Worm (Caenorhabditis elegans) whole organism, L4 larva: ENCODE results near the gene nep-26.

Experiments
- F26F4.8 ChIP-seq: fragments of 200-800 bp; sonication (Bioruptor generic); conservative IDR thresholded peaks from 2 replicates; pipeline ENCODE4 v1.3.6; 2022; ENCODE audit warnings: missing genetic modification characterization, missing compliant biosample characterization
- R02D3.7 ChIP-seq: fragments of 150-350 bp; sonication (generic microtip); optimal IDR thresholded peaks from 3 replicates; lab custom pipeline; 2014; ENCODE audit warnings: missing biosample characterization, missing genetic modification characterization
- Y48G9A.11 ChIP-seq: fragments of 200-800 bp; sonication (Bioruptor generic); IDR thresholded peaks from 2 replicates; pipeline ENCODE4 v1.3.6; 2022; ENCODE audit warnings: missing genetic modification reagents, missing genetic modification characterization, missing compliant biosample characterization
- ZK337.2 ChIP-seq: fragments of 200-800 bp; sonication (Bioruptor generic); IDR thresholded peaks from 2 replicates; pipeline ENCODE4 v1.3.6; 2022; ENCODE audit warnings: missing genetic modification reagents, missing genetic modification characterization, missing compliant biosample characterization
- ZK546.5 ChIP-seq, 2 experiments: sonication (generic microtip); optimal IDR thresholded peaks; 2 replicates each; lab custom pipeline; 2017; ENCODE audit warnings: missing biosample characterization in 2 of 2, missing genetic modification characterization in 2 of 2
- aha-1 ChIP-seq: fragments of 150-350 bp; peaks from one replicate; lab custom pipeline; 2014; ENCODE audit warnings: missing biosample characterization, missing genetic modification characterization
- aly-2 ChIP-seq: sonication (generic microtip); optimal IDR thresholded peaks from 2 replicates; lab custom pipeline; 2018; ENCODE audit warnings: missing biosample characterization, missing genetic modification characterization
- attf-4 ChIP-seq: sonication (generic microtip); optimal IDR thresholded peaks from 3 replicates; lab custom pipeline; 2017; ENCODE audit warnings: missing biosample characterization, missing genetic modification characterization
- ceh-20 ChIP-seq: fragments of 200-800 bp; sonication (Bioruptor generic); IDR thresholded peaks from 2 replicates; pipeline ENCODE4 v1.3.6; 2022; ENCODE audit warnings: missing genetic modification reagents, missing genetic modification characterization, missing compliant biosample characterization
- ceh-62 ChIP-seq: sonication (generic microtip); optimal IDR thresholded peaks from 2 replicates; lab custom pipeline; 2017; ENCODE audit warnings: missing biosample characterization, missing genetic modification characterization
- ceh-82 ChIP-seq: sonication (generic microtip); optimal IDR thresholded peaks from 2 replicates; lab custom pipeline; 2017; ENCODE audit warnings: missing biosample characterization, missing genetic modification characterization
- daf-19 ChIP-seq: fragments of 200-800 bp; sonication (Bioruptor generic); conservative IDR thresholded peaks from 2 replicates; pipeline ENCODE4 v1.3.6; 2022; ENCODE audit warnings: missing genetic modification characterization, missing compliant biosample characterization
- daf-8 ChIP-seq: fragments of 200-800 bp; sonication (Bioruptor generic); IDR thresholded peaks from 2 replicates; pipeline ENCODE4 v1.3.6; 2022; ENCODE audit warnings: missing genetic modification characterization, missing compliant biosample characterization
- dmd-9 ChIP-seq: fragments of 200-800 bp; sonication (Bioruptor generic); IDR thresholded peaks from 2 replicates; pipeline ENCODE4 v1.3.6; 2022; ENCODE audit warnings: missing genetic modification reagents, missing genetic modification characterization, missing compliant biosample characterization
- dpl-1 ChIP-seq: fragments of 150-350 bp; optimal IDR thresholded peaks from 2 replicates; lab custom pipeline; 2014; ENCODE audit warnings: missing biosample characterization, missing genetic modification reagents, missing genetic modification characterization
- dve-1 ChIP-seq: sonication (generic microtip); optimal IDR thresholded peaks from 2 replicates; lab custom pipeline; 2017; ENCODE audit warnings: antibody characterized with exemption, mild to moderate bottlenecking, missing genetic modification characterization, missing compliant biosample characterization; ENCODE audit not compliant: insufficient read depth
- egl-43 ChIP-seq: fragments of 200-800 bp; sonication (Bioruptor generic); IDR thresholded peaks from 2 replicates; pipeline ENCODE4 v1.3.6; 2022; ENCODE audit warnings: missing genetic modification reagents, missing genetic modification characterization, missing compliant biosample characterization
- hlh-11 ChIP-seq: fragments of 200-800 bp; sonication (Bioruptor generic); optimal IDR thresholded peaks from 2 replicates; lab custom pipeline; 2018; ENCODE audit warnings: mild to moderate bottlenecking, missing genetic modification characterization, missing compliant biosample characterization
- hlh-30 ChIP-seq: sonication (generic microtip); optimal IDR thresholded peaks from 2 replicates; lab custom pipeline; 2017; ENCODE audit warnings: antibody characterized with exemption, mild to moderate bottlenecking, missing genetic modification characterization, missing compliant biosample characterization; ENCODE audit not compliant: insufficient read depth
- lim-7 ChIP-seq: fragments of 200-800 bp; sonication (Bioruptor generic); IDR thresholded peaks from 2 replicates; pipeline ENCODE4 v1.3.6; 2022; ENCODE audit warnings: missing genetic modification characterization, missing compliant biosample characterization
- lin-1 ChIP-seq: fragments of 200-800 bp; sonication (Bioruptor generic); IDR thresholded peaks from 2 replicates; pipeline ENCODE4 v1.3.6; 2022; ENCODE audit warnings: missing genetic modification reagents, missing genetic modification characterization, missing compliant biosample characterization
- lin-38 ChIP-seq: fragments of 200-800 bp; sonication (Bioruptor generic); IDR thresholded peaks from 2 replicates; pipeline ENCODE4 v1.3.6; 2022; ENCODE audit warnings: missing genetic modification reagents, missing genetic modification characterization, missing compliant biosample characterization
- madf-5 ChIP-seq, 2 experiments: fragments of 200-800 bp; sonication (Bioruptor generic); IDR thresholded peaks; 2 replicates each; pipeline ENCODE4 v1.3.6; 2022; ENCODE audit warnings: missing compliant biosample characterization in 2 of 2, missing genetic modification characterization in 2 of 2
- madf-9 ChIP-seq: fragments of 200-800 bp; sonication (Bioruptor generic); conservative IDR thresholded peaks from 2 replicates; pipeline ENCODE4 v1.3.6; 2022; ENCODE audit warnings: missing genetic modification reagents, missing genetic modification characterization, missing compliant biosample characterization
- mdl-1 ChIP-seq, 2 experiments: fragments of 150-350 bp in 1 of 2; sonication (generic microtip) in 1 of 2; optimal IDR thresholded peaks; 2 replicates each; lab custom pipeline; 2014 to 2017; ENCODE audit warnings: missing biosample characterization in 2 of 2, missing genetic modification characterization in 2 of 2
- mes-2 ChIP-seq: sonication (generic microtip); optimal IDR thresholded peaks from 2 replicates; lab custom pipeline; 2016; ENCODE audit warnings: missing genotype, mild to moderate bottlenecking, missing genetic modification characterization, missing compliant biosample characterization; ENCODE audit not compliant: poor library complexity, severe bottlenecking
- mxl-2 ChIP-seq: fragments of 200-800 bp; sonication (Bioruptor generic); conservative IDR thresholded peaks from 2 replicates; pipeline ENCODE4 v1.3.6; 2022; ENCODE audit warnings: missing genetic modification reagents, missing genetic modification characterization, missing compliant biosample characterization
- mxl-3 ChIP-seq: fragments of 200-800 bp; sonication (Bioruptor generic); optimal IDR thresholded peaks from 2 replicates; lab custom pipeline; 2018; ENCODE audit warnings: mild to moderate bottlenecking, missing genetic modification characterization, missing compliant biosample characterization
- nhr-102 ChIP-seq: sonication (generic microtip); optimal IDR thresholded peaks from 2 replicates; lab custom pipeline; 2016; ENCODE audit warnings: mild to moderate bottlenecking, missing genetic modification characterization, moderate library complexity, missing compliant biosample characterization
- nhr-11 ChIP-seq: fragments of 150-350 bp; optimal IDR thresholded peaks from 2 replicates; lab custom pipeline; 2014; ENCODE audit warnings: missing biosample characterization, missing genetic modification characterization
- nhr-111 ChIP-seq: fragments of 200-800 bp; sonication (Bioruptor generic); optimal IDR thresholded peaks from 2 replicates; lab custom pipeline; 2018; ENCODE audit warnings: mild to moderate bottlenecking, missing genetic modification characterization, missing compliant biosample characterization
- nhr-237 ChIP-seq: sonication (generic microtip); optimal IDR thresholded peaks from 2 replicates; lab custom pipeline; 2017; ENCODE audit warnings: missing biosample characterization, missing genetic modification characterization
- nhr-25 ChIP-seq: sonication (generic microtip); optimal IDR thresholded peaks from 2 replicates; lab custom pipeline; 2017; ENCODE audit warnings: missing genetic modification characterization, mild to moderate bottlenecking, missing compliant biosample characterization, antibody characterized with exemption, moderate library complexity, borderline replicate concordance; ENCODE audit not compliant: insufficient read depth
- nhr-6 ChIP-seq: fragments of 150-350 bp; optimal IDR thresholded peaks from 2 replicates; lab custom pipeline; 2014; ENCODE audit warnings: missing biosample characterization, missing genetic modification characterization
- nhr-76 ChIP-seq: fragments of 150-350 bp; optimal IDR thresholded peaks from 2 replicates; lab custom pipeline; 2014; ENCODE audit warnings: missing biosample characterization, missing genetic modification characterization
- pqm-1 ChIP-seq: sonication (generic microtip); optimal IDR thresholded peaks from 2 replicates; lab custom pipeline; 2017; ENCODE audit warnings: missing biosample characterization, missing genetic modification characterization
- rbr-2 ChIP-seq: sonication (generic microtip); optimal IDR thresholded peaks from 2 replicates; lab custom pipeline; 2016; ENCODE audit warnings: missing genotype, missing genetic modification characterization, missing compliant biosample characterization
- saeg-2 ChIP-seq: fragments of 200-800 bp; sonication (Bioruptor generic); IDR thresholded peaks from 2 replicates; pipeline ENCODE4 v1.3.6; 2022; ENCODE audit warnings: missing genetic modification reagents, missing genetic modification characterization, missing compliant biosample characterization
- snpc-1.2 ChIP-seq: fragments of 200-800 bp; sonication (Bioruptor generic); IDR thresholded peaks from 2 replicates; pipeline ENCODE4 v1.3.6; 2022; ENCODE audit warnings: missing genetic modification reagents, missing genetic modification characterization, missing compliant biosample characterization
- tag-97 ChIP-seq: fragments of 200-800 bp; sonication (Bioruptor generic); IDR thresholded peaks from 2 replicates; pipeline ENCODE4 v1.3.6; 2022; ENCODE audit warnings: missing genetic modification characterization, missing compliant biosample characterization
- tra-1 ChIP-seq: fragments of 200-800 bp; sonication (Bioruptor generic); IDR thresholded peaks from 2 replicates; pipeline ENCODE4 v1.3.6; 2022; ENCODE audit warnings: missing genetic modification reagents, missing genetic modification characterization, missing compliant biosample characterization
- unc-130 ChIP-seq: sonication (generic microtip); optimal IDR thresholded peaks from 2 replicates; lab custom pipeline; 2016; ENCODE audit warnings: missing genetic modification reagents, missing genetic modification characterization, missing compliant biosample characterization
- unc-62 ChIP-seq, 3 experiments: fragments of 150-350 bp in 1 of 3; sonication (generic microtip); optimal IDR thresholded peaks in 2 of 3; peaks in 1 of 3; 1 replicate in 1 of 3; 2 replicates in 2 of 3; lab custom pipeline; 2014 to 2017; ENCODE audit warnings: missing biosample characterization in 3 of 3, missing genetic modification characterization in 3 of 3, missing genetic modification reagents in 3 of 3, missing genotype in 1 of 3
- zip-11 ChIP-seq: fragments of 200-800 bp; sonication (Bioruptor generic); IDR thresholded peaks from 2 replicates; pipeline ENCODE4 v1.3.6; 2022; ENCODE audit warnings: missing genetic modification characterization, missing compliant biosample characterization

The nep-26 gene

ce11 chrII:10294262-10294661, 5.7 kb downstream of the nep-26 start (continued):
- peak in 1 of 2 experiments; percentile 51 for TF ChIP-seq mdl-1 (tag; optimal IDR thresholded peaks at IDR 0.05; lab: Kevin White, UChicago)
- peak; percentile 34; the same call in 1 of the 2 replicates for TF ChIP-seq ceh-20 (GFP tag; lab: Robert Waterston, UW)
- no peak for TF ChIP-seq dpl-1 (GFP tag; lab: Kevin White, UChicago)
- no peak for TF ChIP-seq nhr-76 (tag; lab: Kevin White, UChicago)
- TF ChIP-seq ceh-62 (tag; lab: Kevin White, UChicago), result no peak
- TF ChIP-seq daf-8, result no peak
- TF ChIP-seq dve-1 (tag; lab: Kevin White, UChicago), result no peak
- no peak for TF ChIP-seq lim-7 (GFP tag; lab: Robert Waterston, UW)
- no peak for TF ChIP-seq lin-38
- TF ChIP-seq tag-97 (GFP tag; lab: Robert Waterston, UW), result no peak
- TF ChIP-seq, all 104 proteins: peak for 8

ce11 chrII:10288926-10289325, 11.0 kb downstream of the nep-26 start:
- no peak for TF ChIP-seq rbr-2 (tag; lab: Kevin White, UChicago)
- no peak for TF ChIP-seq nhr-111
- TF ChIP-seq mxl-3 (GFP tag; lab: Kevin White, UChicago), result peak; percentile 78
- peak in 1 of 2 experiments; percentile 39 for TF ChIP-seq mdl-1 (tag; optimal IDR thresholded peaks at IDR 0.05; lab: Kevin White, UChicago)
- TF ChIP-seq daf-19 (GFP tag; lab: Robert Waterston, UW), result no peak
- no peak for TF ChIP-seq madf-5 (GFP tag; IDR thresholded peaks at IDR 0.05; lab: Robert Waterston, UW)
- TF ChIP-seq aha-1 (tag; lab: Kevin White, UChicago), result no peak
- no peak for TF ChIP-seq lin-38
- no peak for TF ChIP-seq ceh-62 (tag; lab: Kevin White, UChicago)
- no peak for TF ChIP-seq R02D3.7
- TF ChIP-seq ZK546.5 (tag; optimal IDR thresholded peaks at IDR 0.05; lab: Kevin White, UChicago), result no peak
- no peak for TF ChIP-seq snpc-1.2
- no peak for TF ChIP-seq unc-130 (GFP tag; lab: Kevin White, UChicago)
- peak; percentile 48 for TF ChIP-seq hlh-11 (tag; lab: Kevin White, UChicago)
- TF ChIP-seq dve-1 (tag; lab: Kevin White, UChicago), result no peak
- TF ChIP-seq hlh-30 (tag; lab: Kevin White, UChicago), result peak; percentile 70

- TF ChIP-seq tra-1 (no peak), dmd-9 (GFP tag; lab: Robert Waterston, UW) (no peak), unc-62 (GFP tag; optimal IDR thresholded peaks at IDR 0.05 in 1 of 2; lab: Kevin White, UChicago) (peak in 1 of 2 experiments; percentile 98), unc-62 (tag; optimal IDR thresholded peaks at IDR 0.05; lab: Kevin White, UChicago) (no peak)
Observed at ce11 chrII:10284991-10285390, 14.9 kb downstream of the nep-26 start.

DNA sequence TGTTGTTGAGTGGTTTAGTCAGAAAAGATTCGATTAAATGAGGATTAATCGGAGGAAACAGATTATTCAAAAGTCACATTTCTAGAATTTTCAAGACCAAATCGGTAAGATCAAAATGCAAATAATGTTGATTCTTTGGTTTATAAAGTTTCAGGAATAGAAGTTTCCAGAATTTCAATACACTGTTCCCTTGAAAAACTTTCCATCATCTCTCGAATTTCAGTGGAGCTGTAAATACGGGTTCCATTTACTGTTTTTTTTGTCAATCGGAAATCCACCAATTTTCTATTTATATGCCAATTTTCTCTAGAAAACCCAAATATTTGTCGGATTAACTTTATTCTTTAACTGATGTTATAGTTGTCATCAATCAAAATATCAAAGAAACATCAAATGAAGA, 16.8 kb downstream of the nep-26 start:
- TF ChIP-seq F26F4.8 (no peak), aha-1 (tag; lab: Kevin White, UChicago) (peak; percentile 69), ceh-62 (tag; lab: Kevin White, UChicago) (no peak), egl-43 (GFP tag; lab: Robert Waterston, UW) (no peak)

DNA sequence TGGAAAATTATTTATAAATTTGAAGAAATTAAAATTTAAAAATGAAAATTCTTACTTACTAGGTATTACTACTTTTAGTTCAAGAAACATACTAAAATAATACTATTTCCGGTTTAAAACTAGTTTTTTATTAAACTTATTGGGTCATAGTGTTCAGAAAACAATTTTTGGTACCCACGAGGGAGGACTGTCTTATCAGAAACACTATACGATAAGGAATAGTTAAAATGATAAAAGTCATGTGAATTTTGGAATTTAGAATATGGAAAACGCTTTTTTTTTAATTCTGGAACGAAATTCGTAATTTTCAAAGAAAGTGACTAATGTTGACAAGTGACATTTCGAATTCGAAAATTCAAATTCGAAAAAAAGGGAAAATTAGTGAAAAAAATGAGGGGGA, 18.3 kb downstream of the nep-26 start:
- TF ChIP-seq nhr-102 (tag; lab: Kevin White, UChicago) (no peak), pqm-1 (peak; percentile 27), mdl-1 (tag; optimal IDR thresholded peaks at IDR 0.05; lab: Kevin White, UChicago) (peak in 1 of 2 experiments; percentile 2), madf-5 (GFP tag; IDR thresholded peaks at IDR 0.05; lab: Robert Waterston, UW) (no peak), aly-2 (tag; lab: Kevin White, UChicago) (no peak), ZK337.2 (GFP tag; lab: Robert Waterston, UW) (no peak), lin-1 (GFP tag; lab: Robert Waterston, UW) (no peak), zip-11 (GFP tag; lab: Robert Waterston, UW) (no peak), nhr-6 (tag; lab: Kevin White, UChicago) (no peak), mxl-2 (GFP tag; lab: Robert Waterston, UW) (no peak), mes-2 (tag; lab: Kevin White, UChicago) (no peak), saeg-2 (GFP tag; lab: Robert Waterston, UW) (no peak), ceh-82 (no peak), Y48G9A.11 (GFP tag; lab: Robert Waterston, UW) (no peak), attf-4 (tag; lab: Kevin White, UChicago) (no peak), madf-9 (no peak), nhr-25 (no peak), nhr-237 (tag; lab: Kevin White, UChicago) (no peak), nhr-11 (no peak)
